Worm (Caenorhabditis elegans) whole organism, L1 larva: Measurements from ENCODE around the gene cal-1.

Experiments
- C34B4.2 ChIP-seq: sonication (generic microtip); optimal IDR thresholded peaks from 2 replicates; lab custom pipeline; 2017; ENCODE audit warnings: mild to moderate bottlenecking, missing genetic modification characterization, missing compliant biosample characterization
- ama-1 ChIP-seq: fragments of 150-350 bp; optimal IDR thresholded peaks from 2 replicates; lab custom pipeline; 2014
- egl-27 ChIP-seq, 2 experiments: fragments of 150-350 bp in 1 of 2; sonication (generic microtip); optimal IDR thresholded peaks; 3 replicates each; lab custom pipeline; 2017 to 2018; ENCODE audit warnings: missing biosample characterization in 2 of 2, missing genetic modification characterization in 2 of 2, missing genetic modification reagents in 2 of 2
- fkh-4 ChIP-seq: sonication (generic microtip); optimal IDR thresholded peaks from 2 replicates; lab custom pipeline; 2016; ENCODE audit warnings: missing compliant biosample characterization, missing genetic modification characterization, borderline replicate concordance
- grh-1 ChIP-seq: fragments of 200-800 bp; sonication (Bioruptor generic); IDR thresholded peaks from 2 replicates; pipeline ENCODE4 v1.3.6; 2022; ENCODE audit warnings: missing genetic modification reagents, missing genetic modification characterization, missing compliant biosample characterization
- nhr-77 ChIP-seq: fragments of 150-350 bp; optimal IDR thresholded peaks from 2 replicates; lab custom pipeline; 2014; ENCODE audit warnings: missing biosample characterization, missing genetic modification characterization
- pag-3 ChIP-seq: sonication (generic microtip); optimal IDR thresholded peaks from 2 replicates; lab custom pipeline; 2017; ENCODE audit warnings: missing genetic modification characterization, mild to moderate bottlenecking, missing compliant biosample characterization, antibody characterized with exemption, borderline replicate concordance; ENCODE audit not compliant: insufficient read depth
- sox-4 ChIP-seq: sonication (generic microtip); optimal IDR thresholded peaks from 2 replicates; lab custom pipeline; 2016; ENCODE audit warnings: missing genetic modification characterization, missing compliant biosample characterization
- tbx-2 ChIP-seq: sonication (generic microtip); optimal IDR thresholded peaks from 2 replicates; lab custom pipeline; 2016; ENCODE audit warnings: missing genetic modification characterization, missing compliant biosample characterization
- ztf-4 ChIP-seq: fragments of 150-350 bp; optimal IDR thresholded peaks from 2 replicates; lab custom pipeline; 2014; ENCODE audit warnings: missing biosample characterization, missing genetic modification characterization

- TF ChIP-seq ama-1 (no peak), sox-4 (no peak), egl-27 (tag; optimal IDR thresholded peaks at IDR 0.05; lab: Kevin White, UChicago) (no peak), pag-3 (tag; lab: Kevin White, UChicago) (no peak), ztf-4 (no peak), grh-1 (GFP tag; lab: Robert Waterston, UW) (no peak), fkh-4 (tag; lab: Kevin White, UChicago) (no peak), tbx-2 (tag; lab: Kevin White, UChicago) (no peak), C34B4.2 (tag; lab: Kevin White, UChicago) (no peak), nhr-77 (tag; lab: Kevin White, UChicago) (no peak)
Measured at ce11 chrV:12468363-12468762, 48.7 kb downstream of the cal-1 start, which contains the start of gene F28C1.3.
